Worm (Caenorhabditis elegans): ENCODE results near the gene B0244.15.

DNA sequence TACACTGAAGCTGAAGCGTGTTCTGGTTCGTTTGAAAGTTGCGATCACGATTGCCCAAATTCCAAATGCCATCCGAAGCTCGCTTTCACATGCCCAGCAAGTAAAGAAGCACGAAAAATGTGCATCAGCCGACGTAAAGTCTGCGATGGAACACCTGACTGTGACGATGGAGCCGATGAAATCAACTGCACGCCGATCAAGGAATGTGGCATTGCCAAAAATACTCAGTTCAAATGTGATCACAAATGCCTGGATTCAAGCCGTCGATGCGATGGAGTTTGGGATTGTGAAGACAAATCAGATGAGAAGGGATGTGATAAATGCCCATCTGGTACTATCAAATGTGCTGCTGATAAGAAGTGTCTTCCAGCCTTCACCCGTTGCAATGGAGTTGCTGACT lies 13.8 kb upstream of the B0244.15 start:
- no peak for TF ChIP-seq pha-4 (tag; optimal IDR thresholded peaks at IDR 0.05)
- no peak for TF ChIP-seq unc-62 (GFP tag; optimal IDR thresholded peaks at IDR 0.05)
- no peak for TF ChIP-seq unc-39 (tag; optimal IDR thresholded peaks at IDR 0.05)
- TF ChIP-seq lin-13 (tag; optimal IDR thresholded peaks at IDR 0.05) = no peak
- no peak for TF ChIP-seq zip-8 (tag; optimal IDR thresholded peaks at IDR 0.05)
- no peak for TF ChIP-seq M03D4.4 (tag; optimal IDR thresholded peaks at IDR 0.05)
- no peak for TF ChIP-seq ces-1 (GFP tag; optimal IDR thresholded peaks at IDR 0.05)
- no peak for TF ChIP-seq flh-1 (GFP tag; optimal IDR thresholded peaks at IDR 0.05)
- TF ChIP-seq snpc-4 (tag; optimal IDR thresholded peaks at IDR 0.05) = no peak
- no peak for TF ChIP-seq ztf-11 (tag; optimal IDR thresholded peaks at IDR 0.05)
- TF ChIP-seq lsy-2 (tag; optimal IDR thresholded peaks at IDR 0.05) = no peak
